Fruit fly (Drosophila melanogaster) whole organism: ENCODE results near the gene eco.

Source experiments
- CG8478 ChIP-seq: fragments of >200 bp; optimal IDR thresholded peaks from 2 replicates; lab custom pipeline; 2018; ENCODE audit warnings: inconsistent platforms
- Dll ChIP-seq: fragments of >200 bp; optimal IDR thresholded peaks from 2 replicates; lab custom pipeline; 2017
- pan ChIP-seq: fragments of >200 bp; optimal IDR thresholded peaks from 2 replicates; lab custom pipeline; 2017
- psq ChIP-seq: fragments of >200 bp; optimal IDR thresholded peaks from 2 replicates; lab custom pipeline; 2017
- usp ChIP-seq: fragments of >200 bp; optimal IDR thresholded peaks from 2 replicates; lab custom pipeline; 2017; ENCODE audit warnings: missing biosample characterization, missing genetic modification characterization, mixed read lengths

- TF ChIP-seq usp (GFP tag; lab: Kevin White, UChicago): no peak
- no peak for TF ChIP-seq psq (lab: Kevin White, UChicago)
- no peak for TF ChIP-seq pan (lab: Kevin White, UChicago)
- TF ChIP-seq Dll (lab: Kevin White, UChicago): no peak
- no peak for TF ChIP-seq CG8478
Measured at dm6 chr3L:7312754-7313153, 26.4 kb downstream of the eco start, which contains the start of gene unc-13-4A.
